Fruit fly (Drosophila melanogaster): ENCODE results near the gene CG13083.
A peak's percentile ranks its signal among the peaks of the same experiment; 100 is the strongest.

The CG13083 gene

DNA sequence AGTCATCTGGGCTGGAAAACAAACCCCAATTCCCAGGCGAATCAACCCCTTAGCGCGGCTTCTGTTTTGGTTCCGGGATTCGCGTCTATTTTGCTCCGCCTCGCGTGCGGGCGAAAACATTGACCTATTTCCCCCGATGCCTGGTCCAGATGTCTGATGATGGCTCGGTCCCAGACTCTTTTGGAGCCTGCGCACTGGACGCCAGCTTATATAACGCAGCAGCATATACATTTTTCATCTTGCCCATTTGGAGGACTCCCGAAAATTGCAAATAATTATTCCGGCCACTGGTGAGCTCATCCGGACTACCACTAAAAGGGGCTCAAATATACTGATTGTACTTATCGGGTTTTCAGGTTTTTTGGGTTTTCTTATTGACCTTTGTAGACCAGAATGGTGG, 28.8 kb downstream of the CG13083 start:
- TF ChIP-seq CG11762 (GFP tag; optimal IDR thresholded peaks at IDR 0.05; ENCODE audit: insufficient read depth), result no peak

DNA sequence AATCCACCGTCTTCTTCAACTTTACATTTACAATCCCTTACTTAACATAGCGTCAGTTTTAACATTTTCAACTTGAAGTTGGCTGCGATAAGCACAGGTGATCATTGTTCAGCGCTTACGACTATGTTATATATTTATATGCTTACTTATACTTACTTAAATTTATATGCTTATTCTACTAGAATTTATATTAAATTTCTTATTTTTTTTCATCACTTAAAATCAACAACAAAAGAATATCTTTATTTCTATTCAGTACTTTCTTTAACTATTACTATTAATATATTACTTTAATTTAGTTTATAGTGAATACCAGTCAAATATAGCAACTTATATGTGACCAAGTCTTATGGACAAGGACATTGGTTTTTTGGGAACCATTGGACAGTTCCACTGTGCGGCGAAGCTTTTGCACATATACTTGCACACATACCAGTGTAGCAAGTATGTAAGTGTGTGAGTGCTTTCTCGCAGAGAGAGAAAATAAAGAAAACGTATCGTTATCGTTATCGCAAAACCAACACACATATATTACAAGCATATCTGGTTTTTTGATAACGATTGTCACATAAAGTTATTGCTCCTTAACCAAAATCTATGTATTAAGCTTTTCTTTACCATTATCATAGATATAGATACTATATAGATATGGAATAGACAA, 30.0 kb downstream of the CG13083 start, which contains the start of gene Hasp:
TSS of gene Hasp (minus strand) at position 51 of the 661 bp plus-strand sequence.
- TF ChIP-seq Hr4 (GFP tag; optimal IDR thresholded peaks at IDR 0.05) (peak; percentile 23), Hr38 (GFP tag; optimal IDR thresholded peaks at IDR 0.05) (no peak), CG15336 (GFP tag; IDR thresholded peaks at IDR 0.05) (peak; percentile 41), Sox102F (GFP tag; optimal IDR thresholded peaks at IDR 0.05) (peak; percentile 30), esn (GFP tag; optimal IDR thresholded peaks at IDR 0.05) (peak; percentile 46), acj6 (GFP tag; optimal IDR thresholded peaks at IDR 0.05) (peak; percentile 19), Met (GFP tag; optimal IDR thresholded peaks at IDR 0.05) (peak; percentile 19), CG6854 (GFP tag; optimal IDR thresholded peaks at IDR 0.05) (no peak), pdm3 (GFP tag; optimal IDR thresholded peaks at IDR 0.05) (peak; percentile 17), CG34406 (GFP tag; optimal IDR thresholded peaks at IDR 0.05) (peak; percentile 17), CG32006 (GFP tag; optimal IDR thresholded peaks at IDR 0.05) (no peak), achi (GFP tag; optimal IDR thresholded peaks at IDR 0.05) (peak; percentile 36), net (GFP tag; optimal IDR thresholded peaks at IDR 0.05) (no peak), svp (GFP tag) (peak; percentile 42), CG6792 (GFP tag; optimal IDR thresholded peaks at IDR 0.05) (no peak), CG31627 (GFP tag; optimal IDR thresholded peaks at IDR 0.05) (peak; percentile 8), Hr39 (GFP tag; optimal IDR thresholded peaks at IDR 0.05) (peak; percentile 19), Smox (GFP tag; optimal IDR thresholded peaks at IDR 0.05) (peak; percentile 3), CG3919 (GFP tag; optimal IDR thresholded peaks at IDR 0.05) (peak; percentile 36), topi (GFP tag; optimal IDR thresholded peaks at IDR 0.05) (peak; percentile 17), eg (GFP tag; IDR thresholded peaks at IDR 0.05) (0 out of 3 replicates have a peak, but pooled peaks have one; percentile 32)

DNA sequence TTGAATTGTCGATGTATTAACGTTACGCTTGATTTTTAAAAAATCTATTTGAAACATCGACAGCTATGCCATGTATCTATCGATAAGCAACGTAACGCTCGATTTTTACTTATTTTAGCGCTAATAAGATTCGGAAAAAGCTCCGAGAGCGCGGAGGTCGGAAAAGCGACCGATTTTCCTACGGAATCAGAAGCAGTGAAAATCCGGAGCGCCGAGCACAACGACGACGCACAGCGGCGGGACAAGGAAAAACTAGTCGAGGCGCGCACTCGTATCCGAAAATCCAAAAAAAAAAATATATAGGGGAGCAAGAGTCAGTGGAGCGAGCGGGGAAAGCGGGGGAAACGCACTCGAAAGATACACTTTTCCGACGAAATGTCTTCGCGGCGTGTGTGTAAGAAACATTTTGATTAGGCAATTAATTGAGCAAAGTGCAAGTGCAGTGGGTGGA, 31.4 kb downstream of the CG13083 start, which contains the start of gene CG10132:
TSS of gene CG10132 (plus strand) at position 189 of the 451 bp plus-strand sequence.
- TF ChIP-seq Eip93F (GFP tag; optimal IDR thresholded peaks at IDR 0.05), result no peak
- TF ChIP-seq Lpt (GFP tag; optimal IDR thresholded peaks at IDR 0.05), result peak; percentile 7

DNA sequence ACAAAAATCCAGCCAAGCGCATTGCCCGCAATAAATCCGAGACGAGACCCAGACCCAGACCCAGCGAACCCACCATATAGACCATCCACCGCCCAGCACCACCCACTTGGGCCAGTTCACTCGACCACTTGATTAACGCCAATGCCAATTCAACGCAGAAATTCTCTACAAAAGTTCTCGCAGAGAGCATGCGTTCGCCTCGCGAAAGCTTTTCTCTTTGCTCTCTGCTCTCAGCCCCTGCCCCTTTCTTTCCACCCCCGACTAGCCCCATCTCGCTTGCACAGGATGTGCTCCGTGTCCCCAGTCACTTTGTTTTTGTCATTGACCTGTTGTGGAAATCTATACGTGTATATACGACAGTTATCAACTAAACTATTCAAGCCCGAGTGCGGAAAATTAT, 32.3 kb downstream of the CG13083 start:
- TF ChIP-seq eg (GFP tag; IDR thresholded peaks at IDR 0.05) (0 out of 3 replicates have a peak, but pooled peaks have one; percentile 15), pdm3 (GFP tag; optimal IDR thresholded peaks at IDR 0.05) (no peak)

DNA sequence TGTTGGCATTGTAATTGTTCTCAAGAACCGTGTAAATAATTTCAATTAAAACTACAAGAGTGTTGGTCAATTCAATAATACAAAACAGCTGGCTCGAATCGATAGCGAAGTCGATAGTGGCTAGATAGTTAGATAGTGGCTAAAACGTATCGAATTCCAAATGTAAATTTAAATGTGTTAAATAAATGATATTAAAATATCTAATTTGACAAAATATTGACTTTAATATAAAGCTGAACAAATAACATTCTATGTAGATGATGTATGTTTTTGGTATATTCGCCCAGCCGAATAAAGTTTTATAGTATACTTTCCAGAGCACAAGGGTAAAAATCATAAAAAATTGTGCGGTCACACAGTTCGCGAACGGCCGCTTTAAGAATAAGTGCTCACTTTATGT, 39.0 kb downstream of the CG13083 start, which contains the start of the genes Dpm1 and CG10137:
TSS of gene Dpm1 (minus strand) at position 53 of the 400 bp plus-strand sequence.
TSS of gene CG10137 (plus strand) at position 371 of the 400 bp plus-strand sequence.
- TF ChIP-seq CG8632 (GFP tag; optimal IDR thresholded peaks at IDR 0.05) (no peak), cyc (GFP tag; optimal IDR thresholded peaks at IDR 0.05) (no peak), Eip78C (GFP tag) (peak; percentile 40), CG6854 (GFP tag; optimal IDR thresholded peaks at IDR 0.05) (no peak), esn (GFP tag; optimal IDR thresholded peaks at IDR 0.05) (peak; percentile 15), CG11762 (GFP tag; optimal IDR thresholded peaks at IDR 0.05; ENCODE audit: insufficient read depth) (no peak)

DNA sequence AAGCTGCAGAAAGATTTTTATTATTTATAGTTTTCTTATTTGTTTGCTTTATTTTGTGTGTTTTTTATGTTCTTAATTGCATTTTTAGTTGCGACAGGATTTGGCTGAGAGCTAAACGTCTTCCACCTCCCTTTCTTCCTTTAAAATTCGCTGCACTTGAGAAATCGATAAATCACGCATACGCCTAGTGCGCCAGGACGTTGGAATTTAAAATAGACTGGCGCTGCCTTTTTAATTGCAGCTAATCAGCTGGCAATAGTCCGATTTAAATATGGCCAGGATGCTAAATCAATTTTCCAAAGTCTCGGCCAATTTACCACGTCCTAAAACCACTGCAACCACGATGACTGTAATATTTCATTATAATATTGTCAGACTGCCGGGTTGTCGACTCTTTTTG, 39.6 kb downstream of the CG13083 start:
- TF ChIP-seq Eip78C (GFP tag) (peak; percentile 38), Sox15 (GFP tag; optimal IDR thresholded peaks at IDR 0.05) (no peak)

DNA sequence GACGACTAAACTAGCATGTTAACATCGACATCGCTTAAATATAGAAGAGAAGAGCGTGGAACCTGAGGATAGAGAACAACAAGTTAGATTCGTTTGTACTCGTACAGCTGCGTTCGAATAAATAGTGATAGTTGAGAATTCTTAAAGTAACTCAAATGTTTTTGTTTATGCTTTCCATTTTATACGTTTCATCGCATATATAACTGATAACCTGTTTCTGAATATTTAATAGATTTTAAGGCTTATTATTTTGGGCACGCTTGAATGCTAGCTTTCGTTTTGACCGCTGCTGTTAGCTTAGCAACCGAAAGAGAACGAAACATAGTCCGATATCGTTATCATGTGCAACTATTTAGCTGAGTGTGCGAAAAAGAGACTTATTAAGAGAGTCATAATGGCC, 41.0 kb downstream of the CG13083 start:
- TF ChIP-seq Blimp-1 (GFP tag; optimal IDR thresholded peaks at IDR 0.05) (no peak), Ets21C (GFP tag; optimal IDR thresholded peaks at IDR 0.05) (peak; percentile 27), salr (GFP tag; optimal IDR thresholded peaks at IDR 0.05) (peak; percentile 89 to 97), fkh (GFP tag; optimal IDR thresholded peaks at IDR 0.05) (peak; percentile 76), vri (GFP tag; optimal IDR thresholded peaks at IDR 0.05) (peak; percentile 83), CG7368 (GFP tag; optimal IDR thresholded peaks at IDR 0.05) (peak; percentile 90), esn (GFP tag; optimal IDR thresholded peaks at IDR 0.05) (peak; percentile 74), CG6163 (GFP tag; IDR thresholded peaks at IDR 0.05) (peak; percentile 99), cyc (GFP tag; optimal IDR thresholded peaks at IDR 0.05) (peak; percentile 60), topi (GFP tag; optimal IDR thresholded peaks at IDR 0.05) (peak; percentile 71), net (GFP tag; optimal IDR thresholded peaks at IDR 0.05) (peak; percentile 97), Met (GFP tag; optimal IDR thresholded peaks at IDR 0.05) (peak; percentile 66), ss (GFP tag; optimal IDR thresholded peaks at IDR 0.05) (peak; percentile 94), Eip78C (GFP tag) (peak; percentile 99), CG31627 (GFP tag; optimal IDR thresholded peaks at IDR 0.05) (peak; percentile 64), Smox (GFP tag; optimal IDR thresholded peaks at IDR 0.05) (peak; percentile 53), svp (GFP tag) (no peak), CG11902 (GFP tag; optimal IDR thresholded peaks at IDR 0.05) (peak; percentile 61), Eip93F (GFP tag; optimal IDR thresholded peaks at IDR 0.05) (peak; percentile 61), pdm3 (GFP tag; optimal IDR thresholded peaks at IDR 0.05) (peak; percentile 97), Sox15 (GFP tag; optimal IDR thresholded peaks at IDR 0.05) (peak; percentile 74)
